Fruit fly (Drosophila melanogaster): ENCODE results near the gene Gal.
A peak's percentile ranks its signal among the peaks of the same experiment; 100 is the strongest.

The Gal gene

DNA sequence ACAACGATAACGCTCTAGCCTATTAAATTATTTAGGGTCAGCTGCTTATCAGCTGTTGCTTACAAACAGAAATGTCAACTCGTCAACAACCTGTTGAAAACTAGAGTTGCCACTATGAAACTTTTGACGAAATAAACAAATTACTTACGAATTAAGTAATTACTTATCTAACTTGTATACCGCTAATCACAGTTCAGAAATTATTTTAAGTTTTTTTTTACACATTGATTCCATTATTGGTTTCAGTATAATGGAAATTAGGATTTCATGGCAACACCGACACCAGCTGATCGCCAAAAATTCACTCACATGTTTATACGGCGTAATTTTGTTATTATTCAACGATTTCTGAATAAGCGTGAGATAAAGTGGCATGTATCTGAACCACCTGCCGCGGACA lies 31.2 kb upstream of the Gal start, which contains the start of the genes CG9117 and CG31643 (continued):
- TF ChIP-seq twi (tag; optimal IDR thresholded peaks at IDR 0.05) (peak; percentile 11), PHDP (tag; optimal IDR thresholded peaks at IDR 0.05) (peak; percentile 66), CG8944 (GFP tag; optimal IDR thresholded peaks at IDR 0.05) (peak; percentile 54), CG4820 (GFP tag; optimal IDR thresholded peaks at IDR 0.05) (peak; percentile 49), CG12236 (GFP tag; optimal IDR thresholded peaks at IDR 0.05) (peak; percentile 37), CG17186 (GFP tag; optimal IDR thresholded peaks at IDR 0.05) (peak; percentile 30), Xrp1 (GFP tag; IDR thresholded peaks at IDR 0.05) (peak; percentile 58), tgo (GFP tag; IDR thresholded peaks at IDR 0.05) (peak; percentile 43; the same call in 2 of the 3 replicates), Myb (GFP tag; optimal IDR thresholded peaks at IDR 0.05) (peak; percentile 42), zf30C (GFP tag; optimal IDR thresholded peaks at IDR 0.05) (no peak), CG12391 (tag; optimal IDR thresholded peaks at IDR 0.05) (peak; percentile 76), CG17829 (tag; optimal IDR thresholded peaks at IDR 0.05) (peak; percentile 20), corto (GFP tag; optimal IDR thresholded peaks at IDR 0.05) (no peak), cato (GFP tag; optimal IDR thresholded peaks at IDR 0.05; ENCODE audit: borderline replicate concordance) (peak; percentile 18), peb (GFP tag; IDR thresholded peaks at IDR 0.05) (no peak), Fer3 (tag; optimal IDR thresholded peaks at IDR 0.05) (peak; percentile 48), CG17359 (tag; optimal IDR thresholded peaks at IDR 0.05) (peak; percentile 61), Nf-YC (tag; optimal IDR thresholded peaks at IDR 0.05) (no peak), dmrt11E (tag; optimal IDR thresholded peaks at IDR 0.05) (peak; percentile 48), ci (GFP tag; IDR thresholded peaks at IDR 0.05) (0 out of 3 replicates have a peak, but pooled peaks have one; percentile 31), CG15696 (tag; optimal IDR thresholded peaks at IDR 0.05) (peak; percentile 32), stwl (tag; optimal IDR thresholded peaks at IDR 0.05) (peak; percentile 54), CG10462 (GFP tag; optimal IDR thresholded peaks at IDR 0.05) (peak; percentile 13), maf-S (GFP tag; optimal IDR thresholded peaks at IDR 0.05) (peak; percentile 35), Nf-YB (GFP tag; optimal IDR thresholded peaks at IDR 0.05) (peak; percentile 10), exex (tag; optimal IDR thresholded peaks at IDR 0.05) (peak; percentile 60), CG34376 (GFP tag; optimal IDR thresholded peaks at IDR 0.05) (peak; percentile 59), pnt (GFP tag; optimal IDR thresholded peaks at IDR 0.05) (peak; percentile 39), zfh2 (GFP tag; optimal IDR thresholded peaks at IDR 0.05) (peak; percentile 68), Rfx (GFP tag; IDR thresholded peaks at IDR 0.05) (peak; percentile 55), gro (GFP tag; optimal IDR thresholded peaks at IDR 0.05) (peak; percentile 64), sens (GFP tag) (peak; percentile 97), CG9437 (GFP tag; optimal IDR thresholded peaks at IDR 0.05) (peak; percentile 34), CG6791 (GFP tag; IDR thresholded peaks at IDR 0.05; ENCODE audit: partially characterized antibody) (no peak), Dip3 (GFP tag; optimal IDR thresholded peaks at IDR 0.05) (peak; percentile 68), gem (tag; optimal IDR thresholded peaks at IDR 0.05) (no peak), Oli (tag; optimal IDR thresholded peaks at IDR 0.05) (peak; percentile 2), CG5245 (GFP tag; optimal IDR thresholded peaks at IDR 0.05) (peak; percentile 13), HLH3B (GFP tag; IDR thresholded peaks at IDR 0.05) (no peak), E2f2 (GFP tag; IDR thresholded peaks at IDR 0.05) (peak; percentile 28), NC2β (GFP tag; optimal IDR thresholded peaks at IDR 0.05) (peak; percentile 32), prd (optimal IDR thresholded peaks at IDR 0.05) (no peak), prd (GFP tag; IDR thresholded peaks at IDR 0.05) (peak; percentile 54; the same call in 1 of the 3 replicates), Trl (optimal IDR thresholded peaks at IDR 0.05) (no peak), Trl (GFP tag; optimal IDR thresholded peaks at IDR 0.05) (peak; percentile 46), ara (GFP tag; IDR thresholded peaks at IDR 0.05) (no peak), Sry-β (GFP tag; optimal IDR thresholded peaks at IDR 0.05) (peak; percentile 1), hkb (optimal IDR thresholded peaks at IDR 0.05) (no peak), hkb (GFP tag; IDR thresholded peaks at IDR 0.05) (peak; percentile 45; the same call in 1 of the 2 replicates), zen (tag; optimal IDR thresholded peaks at IDR 0.05) (peak; percentile 26), kah (GFP tag; optimal IDR thresholded peaks at IDR 0.05) (peak; percentile 100), CG6683 (GFP tag; optimal IDR thresholded peaks at IDR 0.05) (peak; percentile 29)

All from whole organism, embryonic.